Worm (Caenorhabditis elegans) whole organism, mixed stage, embryonic: Measurements from ENCODE around the gene pst-1.

Experiments used
- flh-1 ChIP-seq: fragments of 200-800 bp; sonication (Bioruptor generic); optimal IDR thresholded peaks from 2 replicates; lab custom pipeline; 2018; ENCODE audit warnings: mild to moderate bottlenecking, missing genetic modification characterization, moderate library complexity, missing compliant biosample characterization
- lin-13 ChIP-seq: fragments of 150-350 bp; optimal IDR thresholded peaks from 2 replicates; lab custom pipeline; 2014; ENCODE audit warnings: missing biosample characterization, missing genetic modification characterization
- lsy-2 ChIP-seq: fragments of 150-350 bp; optimal IDR thresholded peaks from 2 replicates; lab custom pipeline; 2014; ENCODE audit warnings: missing biosample characterization, missing genetic modification characterization
- pha-4 ChIP-seq: fragments of 150-350 bp; optimal IDR thresholded peaks from 2 replicates; lab custom pipeline; 2018; ENCODE audit warnings: missing biosample characterization, missing genetic modification reagents, missing genetic modification characterization
- snpc-4 ChIP-seq: fragments of 150-350 bp; optimal IDR thresholded peaks from 2 replicates; lab custom pipeline; 2014; ENCODE audit warnings: missing biosample characterization, missing genetic modification characterization
- sptf-1 ChIP-seq: sonication (generic microtip); optimal IDR thresholded peaks from 2 replicates; lab custom pipeline; 2017; ENCODE audit warnings: mild to moderate bottlenecking, missing genetic modification characterization, moderate library complexity, missing compliant biosample characterization
- unc-62 ChIP-seq: fragments of 150-350 bp; optimal IDR thresholded peaks from 2 replicates; lab custom pipeline; 2014; ENCODE audit warnings: missing biosample characterization, missing genetic modification reagents, missing genetic modification characterization

DNA sequence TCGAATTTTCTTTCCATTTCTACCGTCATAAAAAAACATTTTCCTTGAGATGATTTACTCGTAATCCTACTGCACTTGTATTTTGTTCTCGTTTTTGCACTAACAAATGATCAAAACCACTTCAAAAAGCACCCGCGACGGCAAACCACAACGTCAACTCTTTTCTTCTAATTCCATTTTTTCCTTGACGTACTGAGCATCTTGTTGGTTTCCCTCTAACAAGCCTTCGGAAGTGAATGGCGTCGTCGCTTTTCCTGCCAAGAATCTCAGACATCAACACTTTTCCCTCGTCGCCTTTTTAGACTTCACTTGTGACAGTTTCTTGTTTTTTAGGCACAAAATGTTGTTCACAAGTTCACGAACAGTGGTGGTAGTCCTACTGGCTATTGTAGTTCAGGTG lies 30.8 kb upstream of the pst-1 start, which contains the start of gene C04E6.13:
- TF ChIP-seq flh-1 (GFP tag; lab: Kevin White, UChicago) (no peak), unc-62 (GFP tag; lab: Kevin White, UChicago) (no peak), snpc-4 (tag; lab: Kevin White, UChicago) (no peak), sptf-1 (tag; lab: Kevin White, UChicago) (no peak), lsy-2 (tag; lab: Kevin White, UChicago) (no peak), pha-4 (tag; lab: Kevin White, UChicago) (no peak), lin-13 (tag; lab: Kevin White, UChicago) (no peak)
